Worm (Caenorhabditis elegans) whole organism, L2 larva: ENCODE results near the gene F20B6.5.

Experiments used
- R02D3.7 ChIP-seq: fragments of 150-350 bp; optimal IDR thresholded peaks from 2 replicates; lab custom pipeline; 2014; ENCODE audit warnings: missing biosample characterization, missing genetic modification characterization
- aly-2 ChIP-seq: fragments of 150-350 bp; optimal IDR thresholded peaks from 2 replicates; lab custom pipeline; 2014; ENCODE audit warnings: missing biosample characterization, missing genetic modification characterization
- blmp-1 ChIP-seq: sonication (generic microtip); optimal IDR thresholded peaks from 2 replicates; lab custom pipeline; 2017; ENCODE audit warnings: missing genetic modification characterization, mild to moderate bottlenecking, missing compliant biosample characterization, antibody characterized with exemption, moderate library complexity; ENCODE audit not compliant: insufficient read depth
- egl-27 ChIP-seq: sonication (generic microtip); optimal IDR thresholded peaks from 3 replicates; lab custom pipeline; 2017; ENCODE audit warnings: missing biosample characterization, missing genetic modification reagents, missing genetic modification characterization
- elt-3 ChIP-seq: sonication (generic microtip); optimal IDR thresholded peaks from 2 replicates; lab custom pipeline; 2017; ENCODE audit warnings: missing biosample characterization, missing genetic modification characterization
- fos-1 ChIP-seq: fragments of 150-350 bp; optimal IDR thresholded peaks from 2 replicates; lab custom pipeline; 2014; ENCODE audit warnings: missing biosample characterization, missing genetic modification characterization
- nhr-237 ChIP-seq: fragments of 150-350 bp; optimal IDR thresholded peaks from 2 replicates; lab custom pipeline; 2014; ENCODE audit warnings: missing biosample characterization, missing genetic modification characterization
- unc-39 ChIP-seq: fragments of 150-350 bp; optimal IDR thresholded peaks from 2 replicates; lab custom pipeline; 2014; ENCODE audit warnings: missing biosample characterization, missing genetic modification characterization
- unc-55 ChIP-seq: fragments of 150-350 bp; sonication (generic microtip); optimal IDR thresholded peaks from 3 replicates; lab custom pipeline; 2014; ENCODE audit warnings: missing biosample characterization, missing genetic modification reagents, missing genetic modification characterization
- zag-1 ChIP-seq: fragments of 150-350 bp; optimal IDR thresholded peaks from 2 replicates; lab custom pipeline; 2014; ENCODE audit warnings: missing biosample characterization, missing genetic modification characterization
- ztf-11 ChIP-seq: sonication (generic microtip); optimal IDR thresholded peaks from 2 replicates; lab custom pipeline; 2017; ENCODE audit warnings: missing biosample characterization, missing genetic modification characterization

- TF ChIP-seq nhr-237 (tag; lab: Kevin White, UChicago) (no peak), ztf-11 (tag; lab: Kevin White, UChicago) (no peak), egl-27 (tag; lab: Kevin White, UChicago) (no peak), unc-39 (tag; lab: Kevin White, UChicago) (no peak), fos-1 (no peak), zag-1 (tag; lab: Kevin White, UChicago) (no peak), R02D3.7 (tag; lab: Kevin White, UChicago) (no peak), aly-2 (no peak), elt-3 (tag; lab: Kevin White, UChicago) (no peak), blmp-1 (no peak), unc-55 (no peak)
Measured at ce11 chrX:4196431-4196830, 3.3 kb downstream of the F20B6.5 start, which contains the start of gene F20B6.4.
